Fruit fly (Drosophila melanogaster): ENCODE measurements around the gene CG14689.

Gene CG14689

dm6 chr3R:10699020-10699951 lies 11.8 kb downstream of the CG14689 start:
- no peak for TF ChIP-seq fru (GFP tag; optimal IDR thresholded peaks at IDR 0.05)
- TF ChIP-seq sage (GFP tag; optimal IDR thresholded peaks at IDR 0.05), result no peak
- no peak for TF ChIP-seq Mio (GFP tag; optimal IDR thresholded peaks at IDR 0.05)
- peak; percentile 44 for TF ChIP-seq Dif (GFP tag; optimal IDR thresholded peaks at IDR 0.05; ENCODE audit: partially characterized antibody)
- no peak for TF ChIP-seq ey (GFP tag; optimal IDR thresholded peaks at IDR 0.05)
- TF ChIP-seq pan (optimal IDR thresholded peaks at IDR 0.05), result no peak
- no peak for TF ChIP-seq Rel (GFP tag; optimal IDR thresholded peaks at IDR 0.05)
- TF ChIP-seq Rel (tag; optimal IDR thresholded peaks at IDR 0.05), result peak; percentile 95
- no peak for TF ChIP-seq dl (GFP tag; optimal IDR thresholded peaks at IDR 0.05; ENCODE audit: insufficient read depth in 1 of 2, partially characterized antibody in 2 of 2)
- TF ChIP-seq dsf (GFP tag; optimal IDR thresholded peaks at IDR 0.05; ENCODE audit: borderline replicate concordance), result no peak
- TF ChIP-seq foxo (GFP tag; optimal IDR thresholded peaks at IDR 0.05), result peak in 1 of 2 experiments; percentile 5
- no peak for TF ChIP-seq Vsx2 (GFP tag; optimal IDR thresholded peaks at IDR 0.05; ENCODE audit: partially characterized antibody)
- TF ChIP-seq Sp1 (GFP tag; optimal IDR thresholded peaks at IDR 0.05), result no peak
- no peak for TF ChIP-seq Hr83 (GFP tag; optimal IDR thresholded peaks at IDR 0.05; ENCODE audit: poor library complexity, severe bottlenecking)
- no peak for TF ChIP-seq Myc (optimal IDR thresholded peaks at IDR 0.05)
- TF ChIP-seq dmrt93B (GFP tag; optimal IDR thresholded peaks at IDR 0.05), result no peak
- no peak for TF ChIP-seq Hr78 (GFP tag; optimal IDR thresholded peaks at IDR 0.05)
- TF ChIP-seq Dfd (GFP tag; optimal IDR thresholded peaks at IDR 0.05), result no peak

DNA sequence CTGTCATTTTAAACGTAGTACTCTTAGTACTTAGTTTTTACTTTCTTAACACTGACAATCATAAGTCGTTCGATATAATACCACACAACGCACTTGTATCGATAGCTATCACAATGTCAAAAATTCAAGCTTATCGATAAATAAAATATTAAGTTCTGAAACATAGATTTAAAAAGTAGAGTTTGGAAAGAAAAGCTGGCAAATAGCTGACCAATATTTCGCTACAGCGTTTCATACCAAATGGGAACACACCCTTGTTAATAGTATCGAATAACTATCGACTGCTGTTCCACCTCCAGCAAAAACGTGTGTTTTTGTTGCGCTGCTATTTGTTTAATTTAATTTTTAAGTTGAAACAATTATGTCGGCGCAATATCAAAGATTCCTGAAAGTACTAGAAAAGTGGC lies 14.7 kb downstream of the CG14689 start, which contains the start of the genes pug, CG14683 and CG46459:
Gene pug (plus strand): TSS at position 164 of the 407 bp plus-strand sequence.
Gene CG14683 (plus strand): TSS at position 277 of the 407 bp plus-strand sequence.
Gene CG46459 (plus strand): TSS at position 277 of the 407 bp plus-strand sequence.
- TF ChIP-seq HLH106 (tag; optimal IDR thresholded peaks at IDR 0.05) (peak; percentile 46), N (GFP tag; optimal IDR thresholded peaks at IDR 0.05) (no peak), dmrt93B (GFP tag; optimal IDR thresholded peaks at IDR 0.05) (no peak), tai (GFP tag; optimal IDR thresholded peaks at IDR 0.05) (no peak), dsf (GFP tag; optimal IDR thresholded peaks at IDR 0.05; ENCODE audit: borderline replicate concordance) (no peak), CG32264 (GFP tag; optimal IDR thresholded peaks at IDR 0.05) (no peak), Vsx2 (GFP tag; optimal IDR thresholded peaks at IDR 0.05; ENCODE audit: partially characterized antibody) (no peak), Hr78 (GFP tag; optimal IDR thresholded peaks at IDR 0.05) (no peak), Abd-B (GFP tag; optimal IDR thresholded peaks at IDR 0.05) (no peak), usp (GFP tag; optimal IDR thresholded peaks at IDR 0.05) (no peak), Mio (GFP tag; optimal IDR thresholded peaks at IDR 0.05) (no peak), Dfd (GFP tag; optimal IDR thresholded peaks at IDR 0.05) (no peak), woc (GFP tag; optimal IDR thresholded peaks at IDR 0.05) (no peak), jim (GFP tag; optimal IDR thresholded peaks at IDR 0.05) (no peak), Sp1 (GFP tag; optimal IDR thresholded peaks at IDR 0.05) (no peak), brk (GFP tag; optimal IDR thresholded peaks at IDR 0.05) (no peak), CrebA (GFP tag; optimal IDR thresholded peaks at IDR 0.05; ENCODE audit: borderline replicate concordance) (no peak), OdsH (GFP tag; optimal IDR thresholded peaks at IDR 0.05) (peak; percentile 8), GATAd (GFP tag; optimal IDR thresholded peaks at IDR 0.05) (peak; percentile 26), sv (GFP tag; optimal IDR thresholded peaks at IDR 0.05) (peak; percentile 40), Hnf4 (GFP tag; optimal IDR thresholded peaks at IDR 0.05) (no peak), rgr (GFP tag; optimal IDR thresholded peaks at IDR 0.05) (peak; percentile 33), Myc (optimal IDR thresholded peaks at IDR 0.05) (peak; percentile 31), Jra (GFP tag; optimal IDR thresholded peaks at IDR 0.05) (peak; percentile 55), Hr83 (GFP tag; optimal IDR thresholded peaks at IDR 0.05; ENCODE audit: poor library complexity, severe bottlenecking) (peak; percentile 11), lola (GFP tag; optimal IDR thresholded peaks at IDR 0.05) (no peak), pan (optimal IDR thresholded peaks at IDR 0.05) (no peak), Dif (GFP tag; optimal IDR thresholded peaks at IDR 0.05; ENCODE audit: partially characterized antibody) (no peak), sage (GFP tag; optimal IDR thresholded peaks at IDR 0.05) (no peak), CG9705 (GFP tag; optimal IDR thresholded peaks at IDR 0.05) (no peak), foxo (GFP tag; optimal IDR thresholded peaks at IDR 0.05) (peak in 1 of 2 experiments; percentile 63), psq (GFP tag; optimal IDR thresholded peaks at IDR 0.05) (no peak), Rel (GFP tag; optimal IDR thresholded peaks at IDR 0.05) (no peak), Rel (tag; optimal IDR thresholded peaks at IDR 0.05) (peak; percentile 34), fru (GFP tag; optimal IDR thresholded peaks at IDR 0.05) (peak; percentile 49), dl (GFP tag; optimal IDR thresholded peaks at IDR 0.05; ENCODE audit: insufficient read depth in 1 of 2, partially characterized antibody in 2 of 2) (no peak), h (GFP tag; optimal IDR thresholded peaks at IDR 0.05) (peak; percentile 73), ey (GFP tag; optimal IDR thresholded peaks at IDR 0.05) (peak; percentile 32), br (GFP tag; optimal IDR thresholded peaks at IDR 0.05) (peak; percentile 15)

All from whole organism, wandering third instar larva.